Worm (Caenorhabditis elegans): ENCODE measurements around the gene gldi-9.
A peak's percentile ranks its signal among the peaks of the same experiment; 100 is the strongest.

The gldi-9 gene

ce11 chrIII:2785840-2786239 is 29.7 kb upstream of the gldi-9 start, which contains the start of gene Y71H2AM.20 (continued):
- TF ChIP-seq ceh-91 (GFP tag; IDR thresholded peaks at IDR 0.05) (peak; percentile 89), bed-2 (GFP tag; IDR thresholded peaks at IDR 0.05) (no peak), ekl-4 (GFP tag; IDR thresholded peaks at IDR 0.05) (peak; percentile 95), efl-1 (GFP tag; optimal IDR thresholded peaks at IDR 0.05) (peak; percentile 86), F55B11.4 (tag; optimal IDR thresholded peaks at IDR 0.05; ENCODE audit: borderline replicate concordance, insufficient read depth) (no peak), nhr-179 (tag; optimal IDR thresholded peaks at IDR 0.05) (no peak), lir-1 (GFP tag; conservative IDR thresholded peaks at IDR 0.05) (peak; percentile 88), Y53G8AR.9 (GFP tag; conservative IDR thresholded peaks at IDR 0.05) (peak; percentile 93), egl-18 (GFP tag; IDR thresholded peaks at IDR 0.05) (no peak), cebp-1 (GFP tag; IDR thresholded peaks at IDR 0.05) (peak; percentile 54; the same call in 1 of the 2 replicates), cebp-1 (tag; optimal IDR thresholded peaks at IDR 0.05) (peak; percentile 90), zim-3 (tag; optimal IDR thresholded peaks at IDR 0.05) (no peak), hmg-20 (GFP tag; IDR thresholded peaks at IDR 0.05) (no peak), athp-1 (tag; optimal IDR thresholded peaks at IDR 0.05) (peak; percentile 98), attf-6 (GFP tag; IDR thresholded peaks at IDR 0.05) (0 out of 2 replicates have a peak, but pooled peaks have one; percentile 16), dpff-1 (tag; optimal IDR thresholded peaks at IDR 0.05) (no peak), F39B2.1 (GFP tag; IDR thresholded peaks at IDR 0.05) (no peak), ceh-27 (GFP tag; optimal IDR thresholded peaks at IDR 0.05) (peak; percentile 93), ccch-3 (GFP tag; optimal IDR thresholded peaks at IDR 0.05) (no peak), nhr-80 (tag; optimal IDR thresholded peaks at IDR 0.05) (peak; percentile 86), snpc-3.4 (tag; optimal IDR thresholded peaks at IDR 0.05) (peak; percentile 96), hrde-1 (tag; optimal IDR thresholded peaks at IDR 0.05; ENCODE audit: borderline replicate concordance) (no peak), nhr-120 (GFP tag; IDR thresholded peaks at IDR 0.05) (no peak), hlh-12 (tag; optimal IDR thresholded peaks at IDR 0.05) (no peak), B0261.1 (tag; optimal IDR thresholded peaks at IDR 0.05) (peak; percentile 1), mel-28 (tag; optimal IDR thresholded peaks at IDR 0.05; ENCODE audit: borderline replicate concordance) (no peak), let-526 (GFP tag; IDR thresholded peaks at IDR 0.05) (peak; percentile 74; the same call in 1 of the 2 replicates), repo-1 (tag; optimal IDR thresholded peaks at IDR 0.05) (no peak), zfh-2 (GFP tag; conservative IDR thresholded peaks at IDR 0.05) (no peak), ceh-58 (GFP tag; IDR thresholded peaks at IDR 0.05) (no peak), cebp-2 (GFP tag; IDR thresholded peaks at IDR 0.05) (no peak)

- no peak for TF ChIP-seq K12H6.12 (tag; optimal IDR thresholded peaks at IDR 0.05)
- TF ChIP-seq egrh-3 (GFP tag; IDR thresholded peaks at IDR 0.05) = no peak
- no peak for TF ChIP-seq snpc-4 (GFP tag; optimal IDR thresholded peaks at IDR 0.05)
- no peak for TF ChIP-seq snpc-4 (tag; optimal IDR thresholded peaks at IDR 0.05)
- no peak for TF ChIP-seq hrde-1 (tag; optimal IDR thresholded peaks at IDR 0.05; ENCODE audit: borderline replicate concordance)
- no peak for TF ChIP-seq tbx-9 (tag; optimal IDR thresholded peaks at IDR 0.05; ENCODE audit: borderline replicate concordance)
- no peak for TF ChIP-seq die-1 (tag; optimal IDR thresholded peaks at IDR 0.05)
- no peak for TF ChIP-seq sea-2 (GFP tag; IDR thresholded peaks at IDR 0.05)
- no peak for TF ChIP-seq lin-26 (GFP tag; IDR thresholded peaks at IDR 0.05)
- TF ChIP-seq attf-3 (GFP tag; conservative IDR thresholded peaks at IDR 0.05) = no peak
- no peak for TF ChIP-seq T26A5.8 (tag; optimal IDR thresholded peaks at IDR 0.05)
- TF ChIP-seq ztf-6 (GFP tag; IDR thresholded peaks at IDR 0.05) = no peak
- no peak for TF ChIP-seq egl-18 (GFP tag; IDR thresholded peaks at IDR 0.05)
- TF ChIP-seq let-607 (tag; optimal IDR thresholded peaks at IDR 0.05) = no peak
- TF ChIP-seq mcd-1 (GFP tag; IDR thresholded peaks at IDR 0.05) = peak; percentile 30; the same call in 1 of the 2 replicates
- no peak for TF ChIP-seq lin-35 (GFP tag; optimal IDR thresholded peaks at IDR 0.05)
- TF ChIP-seq madf-6 (GFP tag; IDR thresholded peaks at IDR 0.05) = peak; percentile 84; the same call in 1 of the 2 replicates
- TF ChIP-seq nhr-120 (GFP tag; IDR thresholded peaks at IDR 0.05) = no peak
- TF ChIP-seq B0035.1 (tag; optimal IDR thresholded peaks at IDR 0.05) = no peak
- TF ChIP-seq tbp1 (GFP tag; optimal IDR thresholded peaks at IDR 0.05) = peak; percentile 21
- no peak for TF ChIP-seq F22D6.2 (tag; optimal IDR thresholded peaks at IDR 0.05)
- TF ChIP-seq xnd-1 (tag; optimal IDR thresholded peaks at IDR 0.05) = peak; percentile 87
Observed at ce11 chrIII:2781833-2782232, 25.7 kb upstream of the gldi-9 start.

All from whole organism, young adult.